Worm (Caenorhabditis elegans): ENCODE results near the gene srlf-13.

Gene srlf-13

ce11 chrIV:10909708-10910107 lies 13.3 kb upstream of the srlf-13 start, which contains the start of gene pyk-2 (continued):
- TF ChIP-seq hlh-30 (tag; optimal IDR thresholded peaks at IDR 0.05; ENCODE audit: insufficient read depth), result peak; percentile 63
- TF ChIP-seq zfp-2 (tag; optimal IDR thresholded peaks at IDR 0.05), result no peak
- TF ChIP-seq R02D3.7 (tag; optimal IDR thresholded peaks at IDR 0.05), result no peak

ce11 chrIV:10909206-10909605 lies 12.8 kb upstream of the srlf-13 start, which contains the start of gene ZK596.2:
ZK596.2 (minus strand) TSS chrIV:10909306.
- TF ChIP-seq lin-13 (GFP tag; optimal IDR thresholded peaks at IDR 0.05) (no peak), pqm-1 (tag; optimal IDR thresholded peaks at IDR 0.05) (no peak), mxl-2 (GFP tag; conservative IDR thresholded peaks at IDR 0.05) (no peak), nhr-76 (tag; optimal IDR thresholded peaks at IDR 0.05) (no peak), ama-1 (optimal IDR thresholded peaks at IDR 0.05) (no peak), egl-27 (tag; optimal IDR thresholded peaks at IDR 0.05) (no peak), attf-4 (tag; optimal IDR thresholded peaks at IDR 0.05) (no peak), nhr-10 (tag; optimal IDR thresholded peaks at IDR 0.05) (no peak), madf-5 (GFP tag; IDR thresholded peaks at IDR 0.05) (no peak), spr-1 (tag; optimal IDR thresholded peaks at IDR 0.05) (no peak), snpc-4 (tag; optimal IDR thresholded peaks at IDR 0.05) (no peak), aly-2 (tag; optimal IDR thresholded peaks at IDR 0.05) (no peak), mdt-29 (GFP tag; IDR thresholded peaks at IDR 0.05) (no peak), cey-2 (tag; optimal IDR thresholded peaks at IDR 0.05; ENCODE audit: borderline replicate concordance, insufficient read depth) (no peak)

DNA sequence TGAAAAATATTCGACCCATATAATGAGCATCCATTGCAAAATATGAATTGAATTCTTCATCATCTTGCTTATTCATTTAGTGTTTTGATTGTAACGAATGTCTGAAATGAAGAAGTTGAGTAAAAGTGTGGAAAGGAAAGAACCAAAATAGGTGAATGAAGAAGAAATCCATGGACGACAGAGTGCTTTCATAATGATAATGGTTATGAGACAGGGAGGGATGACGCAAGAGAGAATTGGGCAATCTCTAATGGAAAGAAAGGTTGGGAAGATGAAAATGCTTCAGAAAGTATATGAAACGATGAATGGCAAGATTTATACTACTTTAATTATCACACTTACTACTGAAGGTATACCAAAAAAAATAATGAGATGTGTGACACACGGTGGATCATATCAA lies 7.9 kb upstream of the srlf-13 start, which contains the start of gene ZK596.3:
ZK596.3 (minus strand) TSS at position 101 of the 400 bp plus-strand sequence.
- no peak for TF ChIP-seq ces-1 (GFP tag; optimal IDR thresholded peaks at IDR 0.05)
- TF ChIP-seq nhr-41 (GFP tag; IDR thresholded peaks at IDR 0.05), result no peak
- no peak for TF ChIP-seq nhr-76 (tag; optimal IDR thresholded peaks at IDR 0.05)
- no peak for TF ChIP-seq F37D6.2 (tag; optimal IDR thresholded peaks at IDR 0.05)
- no peak for TF ChIP-seq mes-2 (tag; optimal IDR thresholded peaks at IDR 0.05; ENCODE audit: poor library complexity, severe bottlenecking)
- no peak for TF ChIP-seq ztf-11 (tag; optimal IDR thresholded peaks at IDR 0.05)
- no peak for TF ChIP-seq nhr-102 (tag; optimal IDR thresholded peaks at IDR 0.05)
- no peak for TF ChIP-seq unc-39 (tag; optimal IDR thresholded peaks at IDR 0.05)
- TF ChIP-seq spr-1 (tag; optimal IDR thresholded peaks at IDR 0.05), result no peak
- no peak for TF ChIP-seq nhr-77 (tag; optimal IDR thresholded peaks at IDR 0.05)
- TF ChIP-seq fos-1 (tag; optimal IDR thresholded peaks at IDR 0.05), result no peak

- TF ChIP-seq F49E8.2 (tag; optimal IDR thresholded peaks at IDR 0.05; ENCODE audit: borderline replicate concordance) (no peak), aha-1 (tag) (peak; percentile 90)
These were observed 6.1 kb upstream of the srlf-13 start for ce11 chrIV:10902476-10902875.

- TF ChIP-seq nhr-10 (tag; optimal IDR thresholded peaks at IDR 0.05) (no peak), hif-1 (tag; optimal IDR thresholded peaks at IDR 0.05) (no peak), Y48G9A.11 (GFP tag; IDR thresholded peaks at IDR 0.05) (no peak), nhr-77 (tag; optimal IDR thresholded peaks at IDR 0.05) (no peak), nhr-25 (tag; optimal IDR thresholded peaks at IDR 0.05; ENCODE audit: borderline replicate concordance, insufficient read depth) (no peak), T20F7.1 (GFP tag; optimal IDR thresholded peaks at IDR 0.05) (no peak)
These were observed 3.7 kb upstream of the srlf-13 start, which contains the start of gene srlf-30 for ce11 chrIV:10900083-10900482. srlf-30 (plus strand) TSS chrIV:10900383.

DNA sequence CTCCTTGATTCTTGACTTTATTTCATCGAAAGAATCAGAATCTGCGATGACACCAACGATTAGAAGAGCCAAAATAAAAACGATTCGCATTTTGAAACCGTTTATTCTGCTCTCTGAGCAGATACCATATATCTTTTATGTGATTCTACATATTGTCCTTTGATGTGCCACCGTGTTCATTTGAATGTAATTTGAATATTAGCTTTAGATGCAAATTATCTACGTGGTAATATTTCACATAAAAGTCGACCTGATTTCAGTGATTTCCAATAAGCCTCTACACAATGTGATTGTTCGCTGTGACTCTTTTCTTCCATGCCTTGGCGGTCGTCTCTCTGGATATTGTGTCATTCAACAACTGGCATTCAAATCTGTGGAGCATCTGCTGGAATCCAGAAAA lies 2.7 kb upstream of the srlf-13 start, which contains the start of the genes F13E9.9 and F13E9.19:
F13E9.9 (minus strand) TSS at position 101 of the 400 bp plus-strand sequence.
F13E9.19 (plus strand) TSS at position 316 of the 400 bp plus-strand sequence.
- TF ChIP-seq unc-62 (GFP tag; optimal IDR thresholded peaks at IDR 0.05 in 1 of 2), result no peak
- TF ChIP-seq unc-62 (tag; optimal IDR thresholded peaks at IDR 0.05), result no peak
- TF ChIP-seq nhr-48 (tag; optimal IDR thresholded peaks at IDR 0.05), result no peak
- no peak for TF ChIP-seq daf-19 (GFP tag; conservative IDR thresholded peaks at IDR 0.05)
- no peak for TF ChIP-seq fkh-10 (GFP tag; optimal IDR thresholded peaks at IDR 0.05)
- TF ChIP-seq dpl-1 (GFP tag; optimal IDR thresholded peaks at IDR 0.05), result no peak
- TF ChIP-seq zfp-2 (tag; optimal IDR thresholded peaks at IDR 0.05), result no peak
- no peak for TF ChIP-seq ceh-82 (tag; optimal IDR thresholded peaks at IDR 0.05)
- no peak for TF ChIP-seq zag-1 (tag; optimal IDR thresholded peaks at IDR 0.05)
- no peak for TF ChIP-seq nhr-102 (tag; optimal IDR thresholded peaks at IDR 0.05)
- no peak for TF ChIP-seq lin-29 (GFP tag; IDR thresholded peaks at IDR 0.05)
- no peak for TF ChIP-seq ceh-32 (tag; optimal IDR thresholded peaks at IDR 0.05; ENCODE audit: poor library complexity)
- no peak for TF ChIP-seq F37D6.2 (tag; optimal IDR thresholded peaks at IDR 0.05)
- no peak for TF ChIP-seq F49E8.2 (tag; optimal IDR thresholded peaks at IDR 0.05; ENCODE audit: borderline replicate concordance)
- no peak for TF ChIP-seq aly-2 (tag; optimal IDR thresholded peaks at IDR 0.05)
- no peak for TF ChIP-seq mes-2 (tag; optimal IDR thresholded peaks at IDR 0.05; ENCODE audit: poor library complexity, severe bottlenecking)
